Worm (Caenorhabditis elegans) whole organism, late embryonic: ENCODE measurements around the gene best-14.

Source experiments
- C08G9.2 ChIP-seq: sonication (generic microtip); optimal IDR thresholded peaks from 2 replicates; lab custom pipeline; 2016; ENCODE audit warnings: mild to moderate bottlenecking, missing genetic modification characterization, moderate library complexity, missing compliant biosample characterization
- K02D7.2 ChIP-seq: sonication (generic microtip); optimal IDR thresholded peaks from 2 replicates; lab custom pipeline; 2017; ENCODE audit warnings: mild to moderate bottlenecking, missing genetic modification characterization, missing compliant biosample characterization
- ama-1 ChIP-seq: fragments of 150-350 bp; optimal IDR thresholded peaks from 2 replicates; lab custom pipeline; 2014
- ceh-14 ChIP-seq: sonication (generic microtip); optimal IDR thresholded peaks from 2 replicates; lab custom pipeline; 2016; ENCODE audit warnings: missing genotype, missing genetic modification characterization, missing compliant biosample characterization
- ceh-18 ChIP-seq: sonication (generic microtip); optimal IDR thresholded peaks from 2 replicates; lab custom pipeline; 2016; ENCODE audit warnings: missing genetic modification characterization, missing compliant biosample characterization
- ceh-19 ChIP-seq: fragments of 200-800 bp; sonication (Bioruptor generic); optimal IDR thresholded peaks from 2 replicates; lab custom pipeline; 2018; ENCODE audit warnings: mild to moderate bottlenecking, missing genetic modification characterization, missing compliant biosample characterization
- ceh-30 ChIP-seq: fragments of 150-350 bp; optimal IDR thresholded peaks from 2 replicates; lab custom pipeline; 2014; ENCODE audit warnings: missing biosample characterization, missing genetic modification characterization
- ceh-31 ChIP-seq: sonication (generic microtip); optimal IDR thresholded peaks from 2 replicates; lab custom pipeline; 2016; ENCODE audit warnings: missing genetic modification characterization, missing compliant biosample characterization
- ceh-34 ChIP-seq: sonication (generic microtip); optimal IDR thresholded peaks from 2 replicates; lab custom pipeline; 2016; ENCODE audit warnings: mild to moderate bottlenecking, missing genetic modification characterization, missing compliant biosample characterization
- ceh-45 ChIP-seq: fragments of 200-800 bp; sonication (Bioruptor generic); IDR thresholded peaks from 2 replicates; pipeline ENCODE4 v1.3.6; 2022; ENCODE audit warnings: missing genetic modification reagents, missing genetic modification characterization, missing compliant biosample characterization
- ceh-48 ChIP-seq: sonication (generic microtip); optimal IDR thresholded peaks from 2 replicates; lab custom pipeline; 2016; ENCODE audit warnings: missing genetic modification characterization, inconsistent platforms, missing compliant biosample characterization
- ceh-9 ChIP-seq: sonication (generic microtip); optimal IDR thresholded peaks from 2 replicates; lab custom pipeline; 2016; ENCODE audit warnings: mild to moderate bottlenecking, missing genetic modification characterization, inconsistent platforms, missing compliant biosample characterization
- che-1 ChIP-seq: sonication (generic microtip); optimal IDR thresholded peaks from 2 replicates; lab custom pipeline; 2016; ENCODE audit warnings: mild to moderate bottlenecking, missing genetic modification characterization, missing compliant biosample characterization
- dve-1 ChIP-seq: sonication (generic microtip); optimal IDR thresholded peaks from 2 replicates; lab custom pipeline; 2017; ENCODE audit warnings: antibody characterized with exemption, mild to moderate bottlenecking, missing genetic modification characterization, missing compliant biosample characterization
- elt-2 ChIP-seq: sonication (generic microtip); optimal IDR thresholded peaks from 2 replicates; lab custom pipeline; 2016; ENCODE audit warnings: missing genetic modification reagents, missing genetic modification characterization, missing compliant biosample characterization
- ets-4 ChIP-seq: sonication (generic microtip); optimal IDR thresholded peaks from 2 replicates; lab custom pipeline; 2016; ENCODE audit warnings: missing genetic modification characterization, missing compliant biosample characterization
- eyg-1 ChIP-seq: sonication (generic microtip); optimal IDR thresholded peaks from 2 replicates; lab custom pipeline; 2016; ENCODE audit warnings: missing genotype, missing genetic modification characterization, missing compliant biosample characterization
- gmeb-2 ChIP-seq: sonication (generic microtip); optimal IDR thresholded peaks from 2 replicates; lab custom pipeline; 2016; ENCODE audit warnings: missing genetic modification characterization, inconsistent platforms, missing compliant biosample characterization
- hlh-15 ChIP-seq: sonication (generic microtip); optimal IDR thresholded peaks from 2 replicates; lab custom pipeline; 2016; ENCODE audit warnings: missing genetic modification characterization, missing compliant biosample characterization
- hlh-30 ChIP-seq: sonication (generic microtip); optimal IDR thresholded peaks from 2 replicates; lab custom pipeline; 2017; ENCODE audit warnings: antibody characterized with exemption, missing genetic modification characterization, missing compliant biosample characterization; ENCODE audit not compliant: insufficient read depth
- hlh-8 ChIP-seq: sonication (generic microtip); optimal IDR thresholded peaks from 2 replicates; lab custom pipeline; 2016; ENCODE audit warnings: missing genotype, missing genetic modification characterization, missing compliant biosample characterization
- lim-6 ChIP-seq: sonication (generic microtip); optimal IDR thresholded peaks from 2 replicates; lab custom pipeline; 2016; ENCODE audit warnings: missing genetic modification characterization, missing compliant biosample characterization
- lin-11 ChIP-seq: fragments of 200-800 bp; sonication (Bioruptor generic); optimal IDR thresholded peaks from 2 replicates; lab custom pipeline; 2018; ENCODE audit warnings: mild to moderate bottlenecking, missing genetic modification characterization, missing compliant biosample characterization
- madf-2 ChIP-seq: sonication (generic microtip); optimal IDR thresholded peaks from 2 replicates; lab custom pipeline; 2017; ENCODE audit warnings: missing genetic modification characterization, missing compliant biosample characterization
- nfya-1 ChIP-seq: sonication (generic microtip); optimal IDR thresholded peaks from 2 replicates; lab custom pipeline; 2017; ENCODE audit warnings: missing genetic modification characterization, mild to moderate bottlenecking, missing compliant biosample characterization, antibody characterized with exemption, moderate library complexity
- nhr-11 ChIP-seq: fragments of 150-350 bp; optimal IDR thresholded peaks from 2 replicates; lab custom pipeline; 2014; ENCODE audit warnings: missing biosample characterization, missing genetic modification characterization
- nhr-232 ChIP-seq: sonication (generic microtip); optimal IDR thresholded peaks from 2 replicates; lab custom pipeline; 2016; ENCODE audit warnings: missing genetic modification characterization, missing compliant biosample characterization
- pax-1 ChIP-seq: fragments of 150-350 bp; optimal IDR thresholded peaks from 2 replicates; lab custom pipeline; 2014; ENCODE audit warnings: missing biosample characterization, missing genetic modification characterization
- pha-2 ChIP-seq: sonication (generic microtip); optimal IDR thresholded peaks from 2 replicates; lab custom pipeline; 2017; ENCODE audit warnings: mild to moderate bottlenecking, missing genetic modification characterization, missing compliant biosample characterization
- pqm-1 ChIP-seq: sonication (generic microtip); optimal IDR thresholded peaks from 2 replicates; lab custom pipeline; 2016; ENCODE audit warnings: missing genetic modification characterization, missing compliant biosample characterization
- pros-1 ChIP-seq: fragments of 150-350 bp; optimal IDR thresholded peaks from 2 replicates; lab custom pipeline; 2014; ENCODE audit warnings: missing biosample characterization, missing genetic modification reagents, missing genetic modification characterization
- ref-2 ChIP-seq: sonication (generic microtip); optimal IDR thresholded peaks from 2 replicates; lab custom pipeline; 2016; ENCODE audit warnings: missing genetic modification characterization, missing compliant biosample characterization
- rnt-1 ChIP-seq: sonication (generic microtip); optimal IDR thresholded peaks from 2 replicates; lab custom pipeline; 2016; ENCODE audit warnings: missing genetic modification characterization, missing compliant biosample characterization
- sdc-2 ChIP-seq: sonication (generic microtip); optimal IDR thresholded peaks from 2 replicates; lab custom pipeline; 2016; ENCODE audit warnings: missing genotype, missing genetic modification characterization, missing compliant biosample characterization
- sox-4 ChIP-seq: sonication (generic microtip); optimal IDR thresholded peaks from 2 replicates; lab custom pipeline; 2017; ENCODE audit warnings: mild to moderate bottlenecking, missing genetic modification characterization, inconsistent platforms, missing compliant biosample characterization
- syd-9 ChIP-seq: sonication (generic microtip); optimal IDR thresholded peaks from 2 replicates; lab custom pipeline; 2016; ENCODE audit warnings: mild to moderate bottlenecking, missing genetic modification characterization, moderate library complexity, missing compliant biosample characterization
- tbx-2 ChIP-seq: sonication (generic microtip); optimal IDR thresholded peaks from 2 replicates; lab custom pipeline; 2016; ENCODE audit warnings: missing genetic modification characterization, missing compliant biosample characterization
- tbx-7 ChIP-seq: sonication (generic microtip); optimal IDR thresholded peaks from 2 replicates; lab custom pipeline; 2016; ENCODE audit warnings: missing genotype, missing genetic modification characterization, missing compliant biosample characterization
- ttx-3 ChIP-seq: sonication (generic microtip); optimal IDR thresholded peaks from 2 replicates; lab custom pipeline; 2016; ENCODE audit warnings: missing genetic modification reagents, missing genetic modification characterization, missing compliant biosample characterization
- unc-42 ChIP-seq: sonication (generic microtip); optimal IDR thresholded peaks from 2 replicates; lab custom pipeline; 2016; ENCODE audit warnings: missing genotype, missing genetic modification characterization, missing compliant biosample characterization
- unc-55 ChIP-seq: sonication (generic microtip); optimal IDR thresholded peaks from 2 replicates; lab custom pipeline; 2017; ENCODE audit warnings: missing biosample characterization, missing genetic modification reagents, missing genetic modification characterization
- unc-86 ChIP-seq: sonication (generic microtip); optimal IDR thresholded peaks from 2 replicates; lab custom pipeline; 2016; ENCODE audit warnings: missing genetic modification characterization, missing compliant biosample characterization

Gene best-14

ce11 chrV:10536095-10536691 is 21.6 kb upstream of the best-14 start, which contains the start of gene ppm-1.A:
Gene ppm-1.A (minus strand): TSS chrV:10536388.
- TF ChIP-seq hlh-15 (tag; lab: Kevin White, UChicago) (no peak), unc-86 (tag; lab: Kevin White, UChicago) (no peak), lin-11 (no peak), sox-4 (tag; lab: Kevin White, UChicago) (no peak), tbx-7 (tag; lab: Kevin White, UChicago) (no peak), ets-4 (tag; lab: Kevin White, UChicago) (no peak), syd-9 (tag; lab: Kevin White, UChicago) (no peak), nhr-232 (no peak), unc-55 (GFP tag; lab: Kevin White, UChicago) (no peak), lim-6 (tag; lab: Kevin White, UChicago) (no peak), madf-2 (tag; lab: Kevin White, UChicago) (no peak), ceh-9 (tag; lab: Kevin White, UChicago) (no peak), ceh-45 (GFP tag; lab: Robert Waterston, UW) (no peak), nhr-11 (tag; lab: Kevin White, UChicago) (no peak), elt-2 (tag; lab: Kevin White, UChicago) (no peak), rnt-1 (tag; lab: Kevin White, UChicago) (no peak), sdc-2 (tag; lab: Kevin White, UChicago) (no peak), pros-1 (tag; lab: Kevin White, UChicago) (no peak), hlh-8 (no peak)

ce11 chrV:10536808-10537207 is 21.0 kb upstream of the best-14 start:
- peak; percentile 34 for TF ChIP-seq ceh-34 (tag; lab: Kevin White, UChicago)
- TF ChIP-seq unc-86 (tag; lab: Kevin White, UChicago): no peak
- TF ChIP-seq dve-1 (tag; lab: Kevin White, UChicago): peak; percentile 35
- no peak for TF ChIP-seq ceh-14 (tag; lab: Kevin White, UChicago)
- TF ChIP-seq ceh-31: peak; percentile 77
- peak; percentile 48 for TF ChIP-seq ceh-30 (tag; lab: Kevin White, UChicago)
- TF ChIP-seq hlh-30: peak; percentile 8
- peak; percentile 50 for TF ChIP-seq ceh-48 (tag; lab: Kevin White, UChicago)
- TF ChIP-seq pros-1 (tag; lab: Kevin White, UChicago): peak; percentile 32
- TF ChIP-seq elt-2 (tag; lab: Kevin White, UChicago): peak; percentile 37
- TF ChIP-seq unc-55 (GFP tag; lab: Kevin White, UChicago): peak; percentile 29
- TF ChIP-seq pha-2 (tag; lab: Kevin White, UChicago): no peak
- TF ChIP-seq ceh-19 (GFP tag; lab: Kevin White, UChicago): no peak
- peak; percentile 65 for TF ChIP-seq ceh-18 (tag; lab: Kevin White, UChicago)
- peak; percentile 66 for TF ChIP-seq ref-2 (tag; lab: Kevin White, UChicago)
- TF ChIP-seq unc-42: peak; percentile 91
- no peak for TF ChIP-seq gmeb-2 (tag; lab: Kevin White, UChicago)
- TF ChIP-seq tbx-2 (tag; lab: Kevin White, UChicago): peak; percentile 67
- peak; percentile 63 for TF ChIP-seq rnt-1 (tag; lab: Kevin White, UChicago)
- TF ChIP-seq sdc-2 (tag; lab: Kevin White, UChicago): peak; percentile 1
- TF ChIP-seq hlh-8: no peak
- TF ChIP-seq ama-1 (lab: Kevin White, UChicago): no peak
- no peak for TF ChIP-seq lin-11
- TF ChIP-seq C08G9.2 (tag; lab: Kevin White, UChicago): no peak
- TF ChIP-seq nfya-1 (tag; lab: Kevin White, UChicago): peak; percentile 80

- TF ChIP-seq che-1 (tag; lab: Kevin White, UChicago): no peak
- no peak for TF ChIP-seq ceh-31
- TF ChIP-seq eyg-1 (tag; lab: Kevin White, UChicago): no peak
- no peak for TF ChIP-seq K02D7.2 (tag; lab: Kevin White, UChicago)
- TF ChIP-seq pax-1 (tag; lab: Kevin White, UChicago): no peak
- TF ChIP-seq rnt-1 (tag; lab: Kevin White, UChicago): no peak
- no peak for TF ChIP-seq nhr-11 (tag; lab: Kevin White, UChicago)
- no peak for TF ChIP-seq ceh-14 (tag; lab: Kevin White, UChicago)
- no peak for TF ChIP-seq ceh-34 (tag; lab: Kevin White, UChicago)
- no peak for TF ChIP-seq ceh-19 (GFP tag; lab: Kevin White, UChicago)
- no peak for TF ChIP-seq ttx-3 (tag; lab: Kevin White, UChicago)
- TF ChIP-seq pqm-1: no peak
- no peak for TF ChIP-seq pha-2 (tag; lab: Kevin White, UChicago)
These were observed 18.7 kb upstream of the best-14 start, which contains the start of gene F25D1.8 for ce11 chrV:10539114-10539513. Gene F25D1.8 (plus strand): TSS chrV:10539414.
